Worm (Caenorhabditis elegans) whole organism, young adult: ENCODE results near the gene C10A4.6.
"Not testable (repeated sequence)": the region's sequence is repeated elsewhere in the genome, so short reads cannot be mapped to it uniquely, and the experiment has no call there.

ENCODE experiments used
- B0336.3 ChIP-seq: fragments of 200-800 bp; sonication (Bioruptor generic); IDR thresholded peaks from 2 replicates; pipeline ENCODE4 v1.3.6; 2022; ENCODE audit warnings: missing genetic modification characterization, missing compliant biosample characterization
- K12H6.12 ChIP-seq: fragments of 200-800 bp; sonication (Bioruptor generic); optimal IDR thresholded peaks from 2 replicates; lab custom pipeline; 2018; ENCODE audit warnings: mild to moderate bottlenecking, missing genetic modification characterization, missing compliant biosample characterization
- ama-1 ChIP-seq, 3 experiments: fragments of 150-350 bp in 1 of 3; sonication (generic microtip) in 2 of 3; optimal IDR thresholded peaks; 2 replicates each; lab custom pipeline; 2014 to 2018; ENCODE audit warnings: missing biosample characterization in 2 of 3, missing genetic modification characterization in 2 of 3, missing genetic modification reagents in 2 of 3
- let-526 ChIP-seq: fragments of 200-800 bp; sonication (Bioruptor generic); IDR thresholded peaks from 2 replicates; pipeline ENCODE4 v1.3.6; 2022; ENCODE audit warnings: missing genetic modification reagents, missing genetic modification characterization, missing compliant biosample characterization
- pha-4 ChIP-seq: fragments of 150-350 bp; sonication (generic microtip); optimal IDR thresholded peaks from 2 replicates; lab custom pipeline; 2014; ENCODE audit warnings: missing biosample characterization, missing genetic modification reagents, missing genetic modification characterization
- snpc-4 ChIP-seq, 5 experiments: fragments of 150-350 bp in 1 of 5; sonication (generic microtip) in 4 of 5; optimal IDR thresholded peaks; 2 replicates each; lab custom pipeline; 2014 to 2018; ENCODE audit warnings: missing genetic modification characterization in 5 of 5, missing biosample characterization in 3 of 5, antibody characterized with exemption in 2 of 5, mild to moderate bottlenecking in 2 of 5, missing compliant biosample characterization in 2 of 5, missing genotype in 2 of 5, moderate library complexity in 2 of 5, missing genetic modification reagents in 1 of 5
- tbx-9 ChIP-seq: sonication (generic microtip); optimal IDR thresholded peaks from 2 replicates; lab custom pipeline; 2016; ENCODE audit warnings: borderline replicate concordance, missing genetic modification characterization, inconsistent platforms, missing compliant biosample characterization
- ztf-22 ChIP-seq: fragments of 200-800 bp; sonication (Bioruptor generic); optimal IDR thresholded peaks from 2 replicates; lab custom pipeline; 2018; ENCODE audit warnings: mild to moderate bottlenecking, missing genetic modification characterization, moderate library complexity, missing compliant biosample characterization

DNA sequence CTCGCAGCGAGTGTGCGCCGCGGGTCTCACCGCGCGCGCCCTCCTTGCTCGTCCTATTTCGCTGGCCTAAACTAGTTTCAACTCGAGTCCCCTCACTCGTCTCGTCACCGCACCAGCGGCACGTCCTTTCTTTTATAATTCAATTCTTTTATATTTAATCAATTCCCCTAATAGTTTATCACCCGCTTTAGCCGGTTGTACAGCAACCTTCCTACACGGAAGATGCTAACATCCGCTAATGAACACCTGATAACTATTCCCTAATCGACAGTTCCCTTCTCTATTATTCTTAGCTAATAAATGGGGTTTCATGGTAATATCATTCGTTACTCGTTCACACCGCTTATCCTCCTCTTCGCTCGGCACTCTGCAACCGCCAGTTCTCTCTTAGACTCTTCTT, 25.1 kb upstream of the C10A4.6 start, which contains the start of gene C56G3.2:
- not testable (repeated sequence) for TF ChIP-seq ama-1 (optimal IDR thresholded peaks at IDR 0.05; lab: Kevin White, UChicago); ama-1 (GFP tag; optimal IDR thresholded peaks at IDR 0.05; lab: Kevin White, UChicago); pha-4 (tag; lab: Kevin White, UChicago); let-526 (GFP tag; lab: Robert Waterston, UW); K12H6.12 (tag; lab: Kevin White, UChicago); snpc-4 (GFP tag; optimal IDR thresholded peaks at IDR 0.05; lab: Kevin White, UChicago); snpc-4 (tag; optimal IDR thresholded peaks at IDR 0.05; lab: Kevin White, UChicago); B0336.3 (GFP tag; lab: Robert Waterston, UW); tbx-9; ztf-22 (GFP tag; lab: Kevin White, UChicago)
